Fruit fly (Drosophila melanogaster) whole organism, wandering third instar larva: ENCODE data around the gene Hyls1.

Experiments
- CrebA ChIP-seq: fragments of 200-800 bp; sonication (Bioruptor generic); optimal IDR thresholded peaks from 2 replicates; lab custom pipeline; 2016; ENCODE audit warnings: missing biosample characterization, mild to moderate bottlenecking, missing genetic modification characterization, borderline replicate concordance
- Dif ChIP-seq: fragments of 200-275, 200-300 bp; sonication (Bioruptor generic); optimal IDR thresholded peaks from 2 replicates; lab custom pipeline; 2018; ENCODE audit warnings: missing biosample characterization, missing genetic modification characterization; ENCODE audit not compliant: partially characterized antibody
- Hr78 ChIP-seq: fragments of >200 bp; optimal IDR thresholded peaks from 2 replicates; lab custom pipeline; 2017; ENCODE audit warnings: missing biosample characterization, missing genetic modification characterization
- Hr83 ChIP-seq: fragments of 200-300 bp; sonication (Bioruptor generic); optimal IDR thresholded peaks from 2 replicates; lab custom pipeline; 2016; ENCODE audit warnings: missing biosample characterization, mild to moderate bottlenecking, missing genetic modification characterization, moderate library complexity; ENCODE audit not compliant: poor library complexity, severe bottlenecking
- Vsx2 ChIP-seq: fragments of 200-300, 225-300 bp; sonication (Bioruptor generic); optimal IDR thresholded peaks from 2 replicates; lab custom pipeline; 2018; ENCODE audit warnings: missing biosample characterization, missing genetic modification characterization; ENCODE audit not compliant: partially characterized antibody
- psq ChIP-seq: fragments of 200-800 bp; sonication (Bioruptor generic); optimal IDR thresholded peaks from 3 replicates; lab custom pipeline; 2017; ENCODE audit warnings: missing biosample characterization, mild to moderate bottlenecking, missing genetic modification characterization, moderate library complexity

- TF ChIP-seq psq (GFP tag; lab: Kevin White, UChicago) (no peak), Dif (GFP tag; lab: Kevin White, UChicago) (no peak), Vsx2 (no peak), Hr78 (GFP tag; lab: Kevin White, UChicago) (no peak), CrebA (GFP tag; lab: Kevin White, UChicago) (no peak), Hr83 (no peak)
Measured at dm6 chr2L:16337785-16338184, 14.6 kb downstream of the Hyls1 start, which contains the start of gene CG31817.
